Worm (Caenorhabditis elegans): ENCODE data around the gene tsp-3.

DNA sequence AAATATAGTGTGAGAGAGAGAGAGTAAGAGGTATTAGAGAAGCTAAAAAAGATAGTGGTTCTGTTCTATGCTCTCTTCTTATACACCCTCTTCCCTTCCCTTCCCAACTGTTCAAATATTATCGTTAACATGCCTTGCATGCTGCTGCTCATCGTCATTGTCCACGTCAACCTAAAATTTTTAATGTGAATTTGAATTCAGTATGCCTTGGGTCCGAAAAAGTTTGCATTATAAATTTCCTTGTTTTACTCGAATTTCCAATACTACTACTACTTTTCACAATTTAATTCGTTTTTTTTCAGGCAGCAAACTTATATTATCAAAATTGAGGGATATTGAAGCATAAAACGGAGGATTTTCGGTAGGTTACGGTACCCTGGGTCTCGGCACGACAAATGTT, 25.4 kb upstream of the tsp-3 start, which contains the start of gene gly-5:
- no peak for TF ChIP-seq elt-1 (tag; optimal IDR thresholded peaks at IDR 0.05)
- no peak for TF ChIP-seq tbx-2 (tag; optimal IDR thresholded peaks at IDR 0.05)
